Fruit fly (Drosophila melanogaster): Measurements from ENCODE around the gene Eogt.
A peak's percentile ranks its signal among the peaks of the same experiment; 100 is the strongest.

Eogt gene

dm6 chr2L:2419913-2420312, 39.0 kb downstream of the Eogt start, which contains the start of gene CG34447:
Gene CG34447 (minus strand): TSS chr2L:2420013.
- TF ChIP-seq CG32264 (GFP tag; optimal IDR thresholded peaks at IDR 0.05) (no peak), N (GFP tag; optimal IDR thresholded peaks at IDR 0.05) (no peak), rgr (GFP tag; optimal IDR thresholded peaks at IDR 0.05) (no peak), CrebA (GFP tag; optimal IDR thresholded peaks at IDR 0.05; ENCODE audit: borderline replicate concordance) (no peak)

dm6 chr2L:2420490-2420889, 39.6 kb downstream of the Eogt start, which contains the start of gene CG9886:
Gene CG9886 (plus strand): TSS chr2L:2420830.
- TF ChIP-seq psq (GFP tag; optimal IDR thresholded peaks at IDR 0.05): peak; percentile 25
- TF ChIP-seq Abd-B (GFP tag; optimal IDR thresholded peaks at IDR 0.05): no peak
- no peak for TF ChIP-seq usp (GFP tag; optimal IDR thresholded peaks at IDR 0.05)
- TF ChIP-seq sv (GFP tag; optimal IDR thresholded peaks at IDR 0.05): peak; percentile 63
- peak; percentile 53 for TF ChIP-seq fru (GFP tag; optimal IDR thresholded peaks at IDR 0.05)
- peak; percentile 21 for TF ChIP-seq OdsH (GFP tag; optimal IDR thresholded peaks at IDR 0.05)
- no peak for TF ChIP-seq Mio (GFP tag; optimal IDR thresholded peaks at IDR 0.05)
- no peak for TF ChIP-seq Hr83 (GFP tag; optimal IDR thresholded peaks at IDR 0.05; ENCODE audit: poor library complexity, severe bottlenecking)
- TF ChIP-seq h (GFP tag; optimal IDR thresholded peaks at IDR 0.05): peak; percentile 52
- TF ChIP-seq dl (GFP tag; optimal IDR thresholded peaks at IDR 0.05; ENCODE audit: insufficient read depth in 1 of 2, partially characterized antibody in 2 of 2): no peak
- TF ChIP-seq Dfd (GFP tag; optimal IDR thresholded peaks at IDR 0.05): no peak
- no peak for TF ChIP-seq Hr78 (GFP tag; optimal IDR thresholded peaks at IDR 0.05)
- no peak for TF ChIP-seq GATAd (GFP tag; optimal IDR thresholded peaks at IDR 0.05)
- TF ChIP-seq HLH106 (tag; optimal IDR thresholded peaks at IDR 0.05): peak; percentile 68
- TF ChIP-seq br (GFP tag; optimal IDR thresholded peaks at IDR 0.05): no peak
- TF ChIP-seq Rel (GFP tag; optimal IDR thresholded peaks at IDR 0.05): no peak
- no peak for TF ChIP-seq Rel (tag; optimal IDR thresholded peaks at IDR 0.05)
- no peak for TF ChIP-seq tai (GFP tag; optimal IDR thresholded peaks at IDR 0.05)
- peak; percentile 12 for TF ChIP-seq woc (GFP tag; optimal IDR thresholded peaks at IDR 0.05)
- peak; percentile 25 for TF ChIP-seq ey (GFP tag; optimal IDR thresholded peaks at IDR 0.05)
- peak; percentile 39 for TF ChIP-seq rgr (GFP tag; optimal IDR thresholded peaks at IDR 0.05)
- TF ChIP-seq Hnf4 (GFP tag; optimal IDR thresholded peaks at IDR 0.05): peak; percentile 32
- TF ChIP-seq Jra (GFP tag; optimal IDR thresholded peaks at IDR 0.05): peak; percentile 2
- peak; percentile 28 for TF ChIP-seq sage (GFP tag; optimal IDR thresholded peaks at IDR 0.05)
- TF ChIP-seq Dif (GFP tag; optimal IDR thresholded peaks at IDR 0.05; ENCODE audit: partially characterized antibody): peak; percentile 65
- no peak for TF ChIP-seq CG32264 (GFP tag; optimal IDR thresholded peaks at IDR 0.05)
- no peak for TF ChIP-seq Sp1 (GFP tag; optimal IDR thresholded peaks at IDR 0.05)
- peak in 1 of 2 experiments; percentile 53 for TF ChIP-seq foxo (GFP tag; optimal IDR thresholded peaks at IDR 0.05)
- TF ChIP-seq dmrt93B (GFP tag; optimal IDR thresholded peaks at IDR 0.05): no peak
- TF ChIP-seq pan (optimal IDR thresholded peaks at IDR 0.05): no peak
- no peak for TF ChIP-seq dsf (GFP tag; optimal IDR thresholded peaks at IDR 0.05; ENCODE audit: borderline replicate concordance)
- no peak for TF ChIP-seq Vsx2 (GFP tag; optimal IDR thresholded peaks at IDR 0.05; ENCODE audit: partially characterized antibody)
- no peak for TF ChIP-seq jim (GFP tag; optimal IDR thresholded peaks at IDR 0.05)
- no peak for TF ChIP-seq CG9705 (GFP tag; optimal IDR thresholded peaks at IDR 0.05)
- TF ChIP-seq lola (GFP tag; optimal IDR thresholded peaks at IDR 0.05): no peak
- TF ChIP-seq N (GFP tag; optimal IDR thresholded peaks at IDR 0.05): no peak
- peak; percentile 64 for TF ChIP-seq brk (GFP tag; optimal IDR thresholded peaks at IDR 0.05)
- TF ChIP-seq CrebA (GFP tag; optimal IDR thresholded peaks at IDR 0.05; ENCODE audit: borderline replicate concordance): no peak
- TF ChIP-seq Myc (optimal IDR thresholded peaks at IDR 0.05): no peak

dm6 chr2L:2424497-2424896, 43.6 kb downstream of the Eogt start, which contains the start of gene CG44139:
Gene CG44139 (plus strand): TSS chr2L:2424797.
- no peak for TF ChIP-seq foxo (GFP tag; optimal IDR thresholded peaks at IDR 0.05)
- no peak for TF ChIP-seq pan (optimal IDR thresholded peaks at IDR 0.05)
- no peak for TF ChIP-seq OdsH (GFP tag; optimal IDR thresholded peaks at IDR 0.05)
- no peak for TF ChIP-seq Mio (GFP tag; optimal IDR thresholded peaks at IDR 0.05)
- no peak for TF ChIP-seq rgr (GFP tag; optimal IDR thresholded peaks at IDR 0.05)
